Worm (Caenorhabditis elegans) whole organism, dauer: ENCODE measurements around the gene lst-4.

Source experiments
- unc-62 ChIP-seq: sonication (generic microtip); optimal IDR thresholded peaks from 2 replicates; lab custom pipeline; 2017; ENCODE audit warnings: missing biosample characterization, missing genetic modification reagents, missing genetic modification characterization

Gene lst-4

DNA sequence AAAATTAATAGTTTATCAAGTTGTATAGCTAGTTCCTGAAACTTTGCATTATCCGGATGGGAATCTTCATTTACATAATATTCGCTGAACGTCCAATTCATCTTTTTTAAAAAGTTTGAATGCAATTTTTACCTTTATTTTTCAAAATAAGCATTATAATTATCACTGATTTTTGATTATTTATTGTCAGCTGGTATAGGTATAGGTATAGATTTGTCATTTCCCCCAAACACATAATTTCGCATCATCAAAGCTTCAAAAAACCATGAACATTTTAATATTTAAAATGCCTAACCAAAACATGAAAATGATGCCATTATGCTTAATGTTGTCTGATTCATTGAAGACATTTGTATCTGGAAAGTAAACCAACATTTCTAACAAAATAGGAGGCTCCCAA lies 53.8 kb downstream of the lst-4 start, which contains the start of gene srw-63:
Gene srw-63 (minus strand): TSS at position 101 of the 400 bp plus-strand sequence.
- no peak for TF ChIP-seq unc-62 (GFP tag; lab: Kevin White, UChicago)

DNA sequence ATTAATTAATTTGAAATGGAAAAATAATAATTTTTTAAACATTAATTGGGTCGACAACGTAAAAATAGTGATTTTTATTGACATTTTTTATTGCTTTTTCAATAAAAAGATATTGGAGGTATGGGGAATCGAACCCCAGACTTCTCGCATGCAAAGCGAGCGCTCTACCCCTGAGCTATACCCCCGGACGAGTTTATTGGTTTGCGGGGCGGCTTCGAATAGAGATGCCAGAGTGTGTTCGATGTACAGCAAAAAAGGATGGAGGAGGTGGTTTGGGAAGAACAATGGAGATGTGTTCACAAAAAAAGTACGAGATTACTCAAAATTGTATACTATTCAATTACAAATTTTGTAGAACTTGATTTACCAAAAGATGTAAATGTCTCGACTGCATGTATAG lies 56.0 kb downstream of the lst-4 start:
- TF ChIP-seq unc-62 (GFP tag; lab: Kevin White, UChicago) = no peak
